Worm (Caenorhabditis elegans) whole organism, L1 larva: ENCODE results near the gene Y82E9BR.18.

Experiments used
- C04F5.9 ChIP-seq: sonication (generic microtip); optimal IDR thresholded peaks from 2 replicates; lab custom pipeline; 2016; ENCODE audit warnings: missing genetic modification characterization, missing compliant biosample characterization
- C16A3.4 ChIP-seq: fragments of 150-350 bp; optimal IDR thresholded peaks from 2 replicates; lab custom pipeline; 2014; ENCODE audit warnings: missing biosample characterization, missing genetic modification characterization
- C34B4.2 ChIP-seq: sonication (generic microtip); optimal IDR thresholded peaks from 2 replicates; lab custom pipeline; 2017; ENCODE audit warnings: mild to moderate bottlenecking, missing genetic modification characterization, missing compliant biosample characterization
- F16B12.6 ChIP-seq: fragments of 150-350 bp; optimal IDR thresholded peaks from 2 replicates; lab custom pipeline; 2014; ENCODE audit warnings: missing biosample characterization, missing genetic modification characterization
- Y116A8C.19 ChIP-seq: sonication (generic microtip); optimal IDR thresholded peaks from 2 replicates; lab custom pipeline; 2016; ENCODE audit warnings: missing compliant biosample characterization, missing genetic modification characterization, borderline replicate concordance
- aha-1 ChIP-seq: fragments of 150-350 bp; optimal IDR thresholded peaks from 2 replicates; lab custom pipeline; 2014; ENCODE audit warnings: missing biosample characterization, missing genetic modification characterization
- ceh-82 ChIP-seq, 3 experiments: fragments of 150-350 bp in 1 of 3; sonication (generic microtip) in 2 of 3; optimal IDR thresholded peaks; 2 replicates each; lab custom pipeline; 2014 to 2017; ENCODE audit warnings: missing biosample characterization in 3 of 3, missing genetic modification characterization in 3 of 3
- ceh-90 ChIP-seq: sonication (generic microtip); optimal IDR thresholded peaks from 2 replicates; lab custom pipeline; 2016; ENCODE audit warnings: missing genetic modification characterization, missing compliant biosample characterization
- ces-1 ChIP-seq: fragments of 150-350 bp; optimal IDR thresholded peaks from 2 replicates; lab custom pipeline; 2014; ENCODE audit warnings: missing biosample characterization, missing genetic modification reagents, missing genetic modification characterization
- dpl-1 ChIP-seq, 3 experiments: fragments of 150-350 bp in 2 of 3; sonication (generic microtip) in 1 of 3; optimal IDR thresholded peaks; 2 replicates each; lab custom pipeline; 2014 to 2017; ENCODE audit warnings: missing biosample characterization in 3 of 3, missing genetic modification characterization in 3 of 3, missing genetic modification reagents in 3 of 3
- efl-1 ChIP-seq, 4 experiments: fragments of 150-350 bp; optimal IDR thresholded peaks in 3 of 4; peaks in 1 of 4; 1 replicate in 1 of 4; 2 replicates in 3 of 4; lab custom pipeline; 2014; ENCODE audit warnings: missing biosample characterization in 2 of 4, missing genetic modification characterization in 2 of 4, missing genetic modification reagents in 2 of 4
- egl-13 ChIP-seq: sonication (generic microtip); optimal IDR thresholded peaks from 2 replicates; lab custom pipeline; 2016; ENCODE audit warnings: missing genotype, missing genetic modification reagents, missing genetic modification characterization, missing compliant biosample characterization
- egl-27 ChIP-seq, 2 experiments: fragments of 150-350 bp in 1 of 2; sonication (generic microtip); optimal IDR thresholded peaks; 3 replicates each; lab custom pipeline; 2017 to 2018; ENCODE audit warnings: missing biosample characterization in 2 of 2, missing genetic modification characterization in 2 of 2, missing genetic modification reagents in 2 of 2
- elt-2 ChIP-seq: sonication (generic microtip); optimal IDR thresholded peaks from 2 replicates; lab custom pipeline; 2016; ENCODE audit warnings: missing genetic modification characterization, mild to moderate bottlenecking, inconsistent platforms, missing compliant biosample characterization, missing genetic modification reagents
- ets-5 ChIP-seq: fragments of 200-800 bp; sonication (Bioruptor generic); IDR thresholded peaks from 2 replicates; pipeline ENCODE4 v1.3.6; 2022; ENCODE audit warnings: missing genetic modification characterization, missing compliant biosample characterization
- grh-1 ChIP-seq: fragments of 200-800 bp; sonication (Bioruptor generic); IDR thresholded peaks from 2 replicates; pipeline ENCODE4 v1.3.6; 2022; ENCODE audit warnings: missing genetic modification reagents, missing genetic modification characterization, missing compliant biosample characterization
- hlh-17 ChIP-seq: fragments of 200-800 bp; sonication (Bioruptor generic); optimal IDR thresholded peaks from 2 replicates; lab custom pipeline; 2018; ENCODE audit warnings: missing genetic modification characterization, mild to moderate bottlenecking, missing compliant biosample characterization, moderate library complexity, borderline replicate concordance
- hpl-2 ChIP-seq: fragments of 150-350 bp; optimal IDR thresholded peaks from 2 replicates; lab custom pipeline; 2014; ENCODE audit warnings: missing biosample characterization, missing genetic modification reagents, missing genetic modification characterization
- irx-1 ChIP-seq: sonication (generic microtip); optimal IDR thresholded peaks from 2 replicates; lab custom pipeline; 2016; ENCODE audit warnings: missing genetic modification characterization, missing compliant biosample characterization
- isw-1 ChIP-seq: fragments of 200-800 bp; sonication (Bioruptor generic); IDR thresholded peaks from 2 replicates; pipeline ENCODE4 v1.3.6; 2022; ENCODE audit warnings: missing genetic modification characterization, missing compliant biosample characterization
- jun-1 ChIP-seq: fragments of 150-350 bp; optimal IDR thresholded peaks from 2 replicates; lab custom pipeline; 2014; ENCODE audit warnings: missing biosample characterization, missing genetic modification reagents, missing genetic modification characterization
- lin-13 ChIP-seq: fragments of 150-350 bp; optimal IDR thresholded peaks from 2 replicates; lab custom pipeline; 2014; ENCODE audit warnings: missing biosample characterization, missing genetic modification reagents, missing genetic modification characterization
- lin-15B ChIP-seq: fragments of 150-350 bp; sonication (generic microtip); optimal IDR thresholded peaks from 3 replicates; lab custom pipeline; 2014; ENCODE audit warnings: missing biosample characterization, missing genetic modification characterization
- lin-35 ChIP-seq, 2 experiments: fragments of 150-350 bp; optimal IDR thresholded peaks; 2 replicates each; lab custom pipeline; 2014; ENCODE audit warnings: missing biosample characterization in 2 of 2, missing genetic modification characterization in 2 of 2, missing genetic modification reagents in 2 of 2
- lir-3 ChIP-seq: sonication (generic microtip); optimal IDR thresholded peaks from 2 replicates; lab custom pipeline; 2016; ENCODE audit warnings: mild to moderate bottlenecking, missing genetic modification characterization, moderate library complexity, missing compliant biosample characterization; ENCODE audit not compliant: poor library complexity
- lsy-2 ChIP-seq, 2 experiments: fragments of 150-350 bp; optimal IDR thresholded peaks; 2 replicates each; lab custom pipeline; 2014; ENCODE audit warnings: missing biosample characterization in 2 of 2, missing genetic modification characterization in 2 of 2
- mdl-1 ChIP-seq, 2 experiments: fragments of 150-350 bp; optimal IDR thresholded peaks; 2 replicates each; lab custom pipeline; 2014 to 2017; ENCODE audit warnings: missing biosample characterization in 2 of 2, missing genetic modification characterization in 2 of 2, inconsistent platforms in 1 of 2
- mef-2 ChIP-seq: fragments of 150-350 bp; optimal IDR thresholded peaks from 2 replicates; lab custom pipeline; 2014; ENCODE audit warnings: missing biosample characterization, missing genetic modification characterization
- mep-1 ChIP-seq: fragments of 150-350 bp; optimal IDR thresholded peaks from 2 replicates; lab custom pipeline; 2014; ENCODE audit warnings: missing biosample characterization, missing genetic modification characterization
- nhr-11 ChIP-seq: fragments of 150-350 bp; optimal IDR thresholded peaks from 2 replicates; lab custom pipeline; 2014; ENCODE audit warnings: missing biosample characterization, missing genetic modification characterization
- nhr-19 ChIP-seq: fragments of 200-800 bp; sonication (Bioruptor generic); conservative IDR thresholded peaks from 2 replicates; pipeline ENCODE4 v1.3.6; 2022; ENCODE audit warnings: missing genetic modification characterization, missing compliant biosample characterization
- nhr-20 ChIP-seq: sonication (generic microtip); optimal IDR thresholded peaks from 2 replicates; lab custom pipeline; 2016; ENCODE audit warnings: mild to moderate bottlenecking, missing genetic modification characterization, missing compliant biosample characterization
- nhr-237 ChIP-seq: fragments of 150-350 bp; optimal IDR thresholded peaks from 2 replicates; lab custom pipeline; 2014; ENCODE audit warnings: missing biosample characterization, missing genetic modification characterization
- nhr-28 ChIP-seq: fragments of 150-350 bp; optimal IDR thresholded peaks from 2 replicates; lab custom pipeline; 2014; ENCODE audit warnings: missing biosample characterization, missing genetic modification characterization
- nhr-47 ChIP-seq: sonication (generic microtip); optimal IDR thresholded peaks from 2 replicates; lab custom pipeline; 2016; ENCODE audit warnings: mild to moderate bottlenecking, missing genetic modification characterization, moderate library complexity, missing compliant biosample characterization
- nhr-71 ChIP-seq: sonication (generic microtip); optimal IDR thresholded peaks from 2 replicates; lab custom pipeline; 2016; ENCODE audit warnings: mild to moderate bottlenecking, missing genetic modification characterization, moderate library complexity, missing compliant biosample characterization
- nhr-77 ChIP-seq: fragments of 150-350 bp; optimal IDR thresholded peaks from 2 replicates; lab custom pipeline; 2014; ENCODE audit warnings: missing biosample characterization, missing genetic modification characterization
- nhr-84 ChIP-seq: sonication (generic microtip); optimal IDR thresholded peaks from 2 replicates; lab custom pipeline; 2017; ENCODE audit warnings: missing biosample characterization, missing genetic modification characterization
- nhr-85 ChIP-seq: sonication (generic microtip); peaks from one replicate; lab custom pipeline; 2016; ENCODE audit warnings: missing genetic modification characterization, inconsistent platforms, missing compliant biosample characterization
- nhr-90 ChIP-seq: sonication (generic microtip); optimal IDR thresholded peaks from 2 replicates; lab custom pipeline; 2016; ENCODE audit warnings: mild to moderate bottlenecking, missing genetic modification characterization, missing compliant biosample characterization; ENCODE audit not compliant: poor library complexity
- pax-3 ChIP-seq: fragments of 200-800 bp; sonication (Bioruptor generic); optimal IDR thresholded peaks from 2 replicates; lab custom pipeline; 2018; ENCODE audit warnings: mild to moderate bottlenecking, missing genetic modification characterization, moderate library complexity, missing compliant biosample characterization
- pqm-1 ChIP-seq: sonication (generic microtip); optimal IDR thresholded peaks from 3 replicates; lab custom pipeline; 2017; ENCODE audit warnings: missing biosample characterization, missing genetic modification characterization
- rnt-1 ChIP-seq: sonication (generic microtip); optimal IDR thresholded peaks from 2 replicates; lab custom pipeline; 2016; ENCODE audit warnings: mild to moderate bottlenecking, missing genetic modification characterization, moderate library complexity, missing compliant biosample characterization
- snu-23 ChIP-seq: sonication (generic microtip); optimal IDR thresholded peaks from 2 replicates; lab custom pipeline; 2016; ENCODE audit warnings: missing genetic modification characterization, missing compliant biosample characterization
- sox-4 ChIP-seq: sonication (generic microtip); optimal IDR thresholded peaks from 2 replicates; lab custom pipeline; 2016; ENCODE audit warnings: missing genetic modification characterization, missing compliant biosample characterization
- sup-37 ChIP-seq: fragments of 200-800 bp; sonication (Bioruptor generic); optimal IDR thresholded peaks from 2 replicates; lab custom pipeline; 2018; ENCODE audit warnings: mild to moderate bottlenecking, missing genetic modification characterization, missing compliant biosample characterization
- tbx-2 ChIP-seq: sonication (generic microtip); optimal IDR thresholded peaks from 2 replicates; lab custom pipeline; 2016; ENCODE audit warnings: missing genetic modification characterization, missing compliant biosample characterization
- tlp-1 ChIP-seq: fragments of 150-350 bp; optimal IDR thresholded peaks from 2 replicates; lab custom pipeline; 2014; ENCODE audit warnings: missing biosample characterization, missing genetic modification characterization
- unc-30 ChIP-seq: sonication (generic microtip); optimal IDR thresholded peaks from 2 replicates; lab custom pipeline; 2017; ENCODE audit warnings: missing biosample characterization, missing genetic modification characterization
- unc-62 ChIP-seq: fragments of 150-350 bp; optimal IDR thresholded peaks from 2 replicates; lab custom pipeline; 2014; ENCODE audit warnings: missing biosample characterization, missing genetic modification reagents, missing genetic modification characterization
- unc-86 ChIP-seq: sonication (generic microtip); optimal IDR thresholded peaks from 2 replicates; lab custom pipeline; 2016; ENCODE audit warnings: missing genetic modification characterization, missing compliant biosample characterization
- vab-15 ChIP-seq: sonication (generic microtip); optimal IDR thresholded peaks from 2 replicates; lab custom pipeline; 2017; ENCODE audit warnings: missing genotype, mild to moderate bottlenecking, missing genetic modification characterization, missing compliant biosample characterization

Gene Y82E9BR.18

DNA sequence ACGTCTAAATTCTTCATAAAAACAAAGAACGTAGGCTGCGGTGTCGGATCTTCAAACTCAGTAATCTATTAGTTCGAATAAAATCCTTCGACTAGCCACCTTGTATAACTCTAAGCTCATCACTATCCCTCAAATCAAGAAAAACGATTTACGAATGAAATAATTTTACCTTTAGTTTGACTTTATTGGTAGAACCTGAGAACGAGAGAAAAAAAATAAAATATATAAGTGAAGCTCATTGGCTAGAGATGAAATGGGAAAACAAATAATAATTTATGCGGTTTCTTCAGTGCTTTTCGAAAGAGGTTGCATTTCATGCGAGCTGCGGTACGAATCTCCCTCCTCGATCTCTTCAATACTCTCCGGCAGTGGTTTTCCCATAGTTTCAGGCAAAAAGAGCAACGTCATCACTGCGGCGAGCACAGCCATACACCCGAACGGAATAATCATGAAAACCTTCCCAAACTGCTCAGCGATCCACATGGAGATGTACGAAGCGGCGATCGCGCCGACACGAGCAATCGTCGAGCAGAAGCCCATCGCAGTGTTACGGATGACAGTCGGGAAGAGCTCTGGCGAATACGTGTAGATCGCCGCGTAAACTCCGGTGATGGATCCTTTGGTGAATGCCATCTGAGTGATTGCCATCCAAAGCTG, 63.5 kb downstream of the Y82E9BR.18 start (continued):
- TF ChIP-seq grh-1 (GFP tag; lab: Robert Waterston, UW): peak; percentile 48; the same call in 1 of the 2 replicates
- TF ChIP-seq tlp-1: no peak
- peak; percentile 25 for TF ChIP-seq nhr-77 (tag; lab: Kevin White, UChicago)
- TF ChIP-seq unc-30 (tag; lab: Kevin White, UChicago): no peak
- peak; percentile 53 to 68 for TF ChIP-seq lsy-2 (tag; optimal IDR thresholded peaks at IDR 0.05; lab: Kevin White, UChicago)
- no peak for TF ChIP-seq Y116A8C.19 (tag; lab: Kevin White, UChicago)
- no peak for TF ChIP-seq mep-1 (tag; lab: Kevin White, UChicago)
- peak; percentile 25 for TF ChIP-seq tbx-2 (tag; lab: Kevin White, UChicago)
- peak; percentile 50 for TF ChIP-seq nhr-20 (tag; lab: Kevin White, UChicago)
- TF ChIP-seq hpl-2 (GFP tag; lab: Kevin White, UChicago): peak; percentile 41
- no peak for TF ChIP-seq ces-1
- TF ChIP-seq aha-1 (tag; lab: Kevin White, UChicago): no peak
- TF ChIP-seq nhr-11 (tag; lab: Kevin White, UChicago): peak; percentile 35
- TF ChIP-seq nhr-71 (tag; lab: Kevin White, UChicago): peak; percentile 81
- TF ChIP-seq egl-27 (tag; optimal IDR thresholded peaks at IDR 0.05; lab: Kevin White, UChicago): no peak
- TF ChIP-seq sup-37: no peak
- TF ChIP-seq nhr-28 (tag; lab: Kevin White, UChicago): no peak
- TF ChIP-seq nhr-85: peak; percentile 68
- no peak for TF ChIP-seq jun-1 (tag; lab: Kevin White, UChicago)
- peak in 1 of 2 experiments; percentile 20 for TF ChIP-seq lin-35 (GFP tag; optimal IDR thresholded peaks at IDR 0.05; lab: Kevin White, UChicago)
- TF ChIP-seq efl-1 (optimal IDR thresholded peaks at IDR 0.05; lab: Kevin White, UChicago): peak; percentile 10 to 13
- TF ChIP-seq efl-1 (GFP tag; optimal IDR thresholded peaks at IDR 0.05 in 1 of 2; lab: Kevin White, UChicago): peak in 1 of 2 experiments; percentile 92
- TF ChIP-seq F16B12.6: no peak
- TF ChIP-seq C34B4.2: no peak
- TF ChIP-seq nhr-19 (GFP tag; lab: Robert Waterston, UW): peak; percentile 63
- no peak for TF ChIP-seq mef-2 (tag; lab: Kevin White, UChicago)
- TF ChIP-seq egl-13 (tag; lab: Kevin White, UChicago): no peak
- peak; percentile 35 for TF ChIP-seq rnt-1 (tag; lab: Kevin White, UChicago)
- TF ChIP-seq unc-62: no peak
- TF ChIP-seq sox-4 (tag; lab: Kevin White, UChicago): no peak
- TF ChIP-seq C04F5.9 (tag; lab: Kevin White, UChicago): peak; percentile 28
- peak; percentile 86 for TF ChIP-seq nhr-90 (tag; lab: Kevin White, UChicago)
- TF ChIP-seq lin-13 (GFP tag; lab: Kevin White, UChicago): peak; percentile 31
- peak; percentile 67 for TF ChIP-seq nhr-47 (tag; lab: Kevin White, UChicago)
- TF ChIP-seq irx-1 (tag; lab: Kevin White, UChicago): no peak
- peak; percentile 62 for TF ChIP-seq elt-2 (tag; lab: Kevin White, UChicago)
- TF ChIP-seq ceh-82 (tag; optimal IDR thresholded peaks at IDR 0.05; lab: Kevin White, UChicago): peak in 1 of 3 experiments; percentile 11
- TF ChIP-seq mdl-1 (tag; optimal IDR thresholded peaks at IDR 0.05; lab: Kevin White, UChicago): no peak
- TF ChIP-seq vab-15 (tag; lab: Kevin White, UChicago): no peak
- TF ChIP-seq pax-3: peak; percentile 76
- TF ChIP-seq isw-1 (GFP tag; lab: Robert Waterston, UW): no peak
- no peak for TF ChIP-seq lir-3 (tag; lab: Kevin White, UChicago)
- peak; percentile 39 for TF ChIP-seq C16A3.4
- no peak for TF ChIP-seq nhr-237 (tag; lab: Kevin White, UChicago)
- TF ChIP-seq unc-86 (tag; lab: Kevin White, UChicago): no peak
- peak in 1 of 3 experiments; percentile 2 for TF ChIP-seq dpl-1 (GFP tag; optimal IDR thresholded peaks at IDR 0.05; lab: Kevin White, UChicago)
- TF ChIP-seq snu-23 (GFP tag; lab: Kevin White, UChicago): peak; percentile 66
- TF ChIP-seq lin-15B (tag; lab: Kevin White, UChicago): no peak
- no peak for TF ChIP-seq ets-5
- TF ChIP-seq nhr-84 (tag; lab: Kevin White, UChicago): no peak
- no peak for TF ChIP-seq hlh-17 (GFP tag; lab: Kevin White, UChicago)
- no peak for TF ChIP-seq ceh-90
- no peak for TF ChIP-seq pqm-1 (tag; lab: Kevin White, UChicago)
